Fruit fly (Drosophila melanogaster) Kc167 (cell line): Measurements from ENCODE around the gene CG5001.

ENCODE experiments used
- Myc ChIP-seq: fragments of >200 bp; optimal IDR thresholded peaks from 2 replicates; lab custom pipeline; 2017; ENCODE audit warnings: missing external identifiers
- Sin3A ChIP-seq: fragments of >200 bp; optimal IDR thresholded peaks from 2 replicates; lab custom pipeline; 2018; ENCODE audit warnings: missing external identifiers
- h ChIP-seq: fragments of >200 bp; optimal IDR thresholded peaks from 3 replicates; lab custom pipeline; 2018; ENCODE audit warnings: missing external identifiers
- insv ChIP-seq: fragments of >200 bp; optimal IDR thresholded peaks from 3 replicates; lab custom pipeline; 2018; ENCODE audit warnings: missing external identifiers
- psq ChIP-seq: fragments of >200 bp; optimal IDR thresholded peaks from 2 replicates; lab custom pipeline; 2017; ENCODE audit warnings: missing external identifiers
- ttk ChIP-seq: sonication (Bioruptor generic); optimal IDR thresholded peaks from 2 replicates; lab custom pipeline; 2017; ENCODE audit warnings: missing external identifiers

Gene CG5001

DNA sequence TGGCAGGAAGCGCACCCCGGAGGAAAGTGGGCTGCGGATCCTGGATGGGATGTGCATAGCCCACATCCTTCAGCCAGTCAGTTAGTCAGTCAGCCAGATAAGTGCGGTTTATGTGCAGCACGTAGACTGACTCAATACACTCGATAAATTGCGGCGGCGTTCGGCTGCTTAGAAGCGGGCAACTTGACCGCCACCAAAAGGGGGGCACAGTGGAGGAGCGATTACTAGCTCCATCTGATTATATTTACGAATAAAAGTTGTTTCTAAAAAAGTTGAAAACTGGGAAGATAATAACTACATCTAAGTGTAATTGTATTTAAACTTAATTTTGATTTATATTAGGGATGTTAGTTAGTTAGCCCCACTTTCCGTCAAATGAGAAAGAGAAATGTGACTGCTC, 16.9 kb downstream of the CG5001 start:
- TF ChIP-seq Myc (lab: Kevin White, UChicago) (no peak), psq (lab: Kevin White, UChicago) (no peak), ttk (lab: Kevin White, UChicago) (no peak), h (lab: Kevin White, UChicago) (no peak), insv (lab: Kevin White, UChicago) (no peak), Sin3A (lab: Kevin White, UChicago) (no peak)

DNA sequence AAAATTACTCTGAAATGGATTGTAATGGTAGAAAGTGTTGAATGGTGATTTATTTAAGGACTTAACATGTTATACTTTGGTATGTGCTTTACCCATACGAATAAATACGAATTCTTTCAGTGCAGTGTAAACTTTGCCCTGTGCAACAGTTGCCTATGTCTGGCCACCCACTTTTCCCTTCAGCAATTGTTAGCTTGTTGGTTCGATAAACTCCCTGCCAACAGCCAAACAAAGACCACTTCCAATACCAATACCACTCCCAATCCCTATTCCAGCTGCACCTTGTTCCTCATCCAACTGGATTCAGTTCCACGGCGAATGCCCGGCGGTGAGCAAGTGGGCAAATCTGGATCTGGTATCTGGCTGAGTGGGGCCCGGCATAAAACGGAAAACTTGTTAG, 18.4 kb downstream of the CG5001 start, which contains the start of gene CG14342:
TSS of gene CG14342 (plus strand) at position 301 of the 400 bp plus-strand sequence.
- no peak for TF ChIP-seq Myc (lab: Kevin White, UChicago)
- no peak for TF ChIP-seq psq (lab: Kevin White, UChicago)
- no peak for TF ChIP-seq insv (lab: Kevin White, UChicago)
- TF ChIP-seq h (lab: Kevin White, UChicago): no peak
- TF ChIP-seq Sin3A (lab: Kevin White, UChicago): no peak

DNA sequence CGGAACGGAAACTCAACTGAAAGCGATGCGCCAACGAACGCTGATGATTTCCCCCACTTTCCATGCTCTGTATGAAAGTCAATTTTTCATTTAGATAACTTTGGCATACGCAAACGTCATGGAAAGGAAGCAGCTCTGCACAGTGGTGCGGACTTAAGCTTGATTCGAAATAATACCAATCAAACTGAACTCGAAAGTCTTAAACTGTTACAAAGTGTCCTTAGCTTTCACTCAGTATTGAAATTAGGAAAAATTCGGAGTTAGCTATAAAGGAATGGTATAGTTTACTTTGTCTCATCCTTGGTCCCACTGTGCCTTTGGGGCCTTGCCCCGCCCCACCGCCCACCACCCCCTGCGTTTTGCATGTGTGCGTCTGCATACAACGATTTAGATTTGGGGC, 21.9 kb downstream of the CG5001 start:
- TF ChIP-seq insv (lab: Kevin White, UChicago) (no peak), psq (lab: Kevin White, UChicago) (no peak), Sin3A (lab: Kevin White, UChicago) (no peak), ttk (lab: Kevin White, UChicago) (no peak), Myc (lab: Kevin White, UChicago) (no peak), h (lab: Kevin White, UChicago) (no peak)

DNA sequence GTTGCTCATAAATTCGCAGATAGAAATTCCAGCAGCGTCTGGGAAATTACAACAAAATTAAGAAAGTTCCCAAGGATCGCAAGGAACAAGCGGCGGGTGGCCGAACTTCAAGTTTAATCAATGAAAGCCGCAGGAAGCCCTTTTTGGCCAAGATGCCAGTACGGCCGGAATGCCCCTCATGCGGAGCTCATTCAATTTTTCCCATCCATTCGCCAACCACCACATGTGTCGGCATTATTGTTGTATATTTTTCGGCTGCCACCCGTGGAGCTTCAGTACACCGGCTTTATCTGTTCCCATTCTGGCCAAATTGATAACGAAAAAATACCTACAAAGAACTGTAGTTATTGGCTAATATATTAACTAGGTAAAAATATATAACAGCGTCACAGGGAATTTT, 26.0 kb downstream of the CG5001 start:
- no peak for TF ChIP-seq h (lab: Kevin White, UChicago)
- TF ChIP-seq Myc (lab: Kevin White, UChicago): no peak
- TF ChIP-seq Sin3A (lab: Kevin White, UChicago): no peak
- TF ChIP-seq insv (lab: Kevin White, UChicago): no peak
- TF ChIP-seq ttk (lab: Kevin White, UChicago): no peak

DNA sequence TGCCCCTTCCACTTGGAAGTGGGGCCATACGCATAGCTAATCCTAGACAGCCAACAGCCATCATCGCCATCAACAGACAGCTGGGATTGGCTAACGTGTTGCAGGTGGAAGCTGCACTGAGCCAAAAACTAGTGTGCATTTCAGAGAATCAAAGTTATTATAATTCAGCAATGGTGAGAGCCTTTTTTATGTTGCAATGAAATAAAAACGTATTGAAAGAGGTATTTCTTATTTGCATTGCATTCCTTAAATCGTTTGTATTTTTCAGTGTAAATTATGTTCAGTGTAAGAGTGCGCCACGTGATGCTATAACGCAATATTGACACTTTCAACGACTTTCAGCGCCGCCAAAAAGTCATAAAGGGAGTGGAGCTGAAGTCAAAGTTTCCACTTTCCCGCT, 28.0 kb downstream of the CG5001 start:
- TF ChIP-seq h (lab: Kevin White, UChicago) (no peak), ttk (lab: Kevin White, UChicago) (no peak), insv (lab: Kevin White, UChicago) (no peak), Sin3A (lab: Kevin White, UChicago) (no peak), psq (lab: Kevin White, UChicago) (no peak), Myc (lab: Kevin White, UChicago) (no peak)

DNA sequence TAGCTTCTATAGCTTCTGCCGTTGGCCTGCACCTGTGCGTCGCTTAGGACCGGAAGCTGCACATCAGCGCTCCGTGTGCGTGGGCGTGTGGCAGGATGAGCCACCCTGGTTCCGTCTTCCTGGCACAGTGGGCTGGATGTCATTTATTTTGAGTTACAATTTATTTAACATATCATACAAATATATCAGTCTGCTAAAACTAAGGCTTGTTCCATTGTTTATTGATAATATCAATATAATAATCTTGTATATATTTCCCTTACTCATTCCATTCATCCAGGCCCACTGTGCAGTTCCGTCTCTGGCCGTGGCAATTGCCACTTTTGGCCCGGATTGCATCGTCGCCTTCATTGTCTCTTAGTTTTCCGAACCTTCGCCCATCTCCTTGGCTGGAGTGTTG, 28.9 kb downstream of the CG5001 start:
- TF ChIP-seq Sin3A (lab: Kevin White, UChicago) (no peak), ttk (lab: Kevin White, UChicago) (no peak)

DNA sequence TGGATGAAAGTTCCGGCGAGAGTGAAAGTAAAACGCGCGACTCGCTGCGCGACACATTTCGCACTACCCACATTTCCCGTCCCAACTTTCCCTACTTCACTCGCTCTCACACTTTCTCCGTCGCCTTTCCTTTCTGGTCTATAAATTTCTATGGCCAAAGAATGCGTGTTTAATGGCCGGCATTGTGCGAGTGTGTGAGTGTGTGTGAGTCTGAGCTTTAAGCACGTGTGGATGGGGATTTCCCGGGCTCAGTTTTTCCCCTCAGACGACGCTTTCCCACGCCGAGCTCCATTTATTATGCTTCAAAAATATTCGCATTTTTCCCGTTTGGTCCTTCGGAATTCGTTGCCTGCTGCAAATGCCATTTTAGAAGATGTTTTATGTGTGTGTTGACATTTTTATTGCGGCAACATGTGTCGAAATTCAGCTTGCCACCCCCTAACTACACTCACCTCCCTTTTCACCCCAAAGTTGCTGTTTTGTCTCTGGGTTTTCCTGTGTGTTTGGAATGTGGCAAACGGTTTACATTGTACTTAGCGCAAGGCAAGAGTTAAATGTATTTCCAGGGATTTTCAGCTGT, 31.6 kb downstream of the CG5001 start:
- TF ChIP-seq Sin3A (lab: Kevin White, UChicago) (no peak), insv (lab: Kevin White, UChicago) (no peak), Myc (lab: Kevin White, UChicago) (no peak), h (lab: Kevin White, UChicago) (no peak), ttk (lab: Kevin White, UChicago) (no peak), psq (lab: Kevin White, UChicago) (no peak)

DNA sequence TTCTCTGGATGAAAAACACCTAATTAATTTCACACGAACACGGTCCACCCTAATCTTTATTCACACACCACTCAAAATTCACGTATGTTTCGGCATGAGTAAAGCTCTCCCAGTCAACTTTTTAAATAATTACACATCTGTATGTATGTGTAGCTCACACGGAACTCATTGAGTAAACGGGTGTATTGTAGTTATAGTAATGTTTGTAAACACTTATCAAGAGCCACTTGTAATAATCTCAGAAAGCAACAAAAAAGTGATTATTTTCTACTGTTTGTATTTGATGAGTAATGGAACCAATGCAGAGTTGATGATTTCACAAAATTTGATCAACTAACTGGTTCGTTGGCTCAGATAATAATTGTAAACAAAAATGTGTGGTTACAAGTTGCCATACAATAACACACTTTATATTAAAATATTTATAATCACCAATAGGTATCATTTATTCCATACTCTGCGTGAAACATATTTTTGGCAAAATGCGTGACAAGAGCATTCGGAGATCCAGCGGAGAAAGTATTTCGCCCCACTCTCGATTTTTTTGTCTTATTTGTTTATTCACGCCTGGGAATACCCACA, 32.4 kb downstream of the CG5001 start:
- TF ChIP-seq h (lab: Kevin White, UChicago) (no peak), psq (lab: Kevin White, UChicago) (no peak), ttk (lab: Kevin White, UChicago) (no peak), insv (lab: Kevin White, UChicago) (no peak), Sin3A (lab: Kevin White, UChicago) (no peak), Myc (lab: Kevin White, UChicago) (no peak)

DNA sequence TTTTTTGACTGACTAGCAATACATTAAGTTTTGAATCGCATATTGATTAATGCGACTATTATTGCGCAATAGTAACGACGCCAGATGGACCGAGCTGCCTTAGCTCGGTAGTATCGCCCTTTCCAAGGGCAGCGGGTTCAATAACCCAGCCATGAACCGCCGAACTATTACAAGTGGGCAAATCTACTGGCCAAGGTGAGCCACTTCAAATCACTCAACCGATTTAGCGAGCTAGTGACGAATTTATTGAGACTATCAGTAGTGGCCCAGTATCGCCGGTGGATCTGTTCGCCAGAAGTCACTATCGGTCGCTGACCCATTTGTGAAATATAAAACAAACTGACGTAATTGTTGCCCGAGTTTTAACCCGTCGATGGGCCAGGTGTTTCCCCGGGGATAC, 32.9 kb downstream of the CG5001 start:
- TF ChIP-seq psq (lab: Kevin White, UChicago) (no peak), h (lab: Kevin White, UChicago) (no peak), Sin3A (lab: Kevin White, UChicago) (no peak), insv (lab: Kevin White, UChicago) (no peak), Myc (lab: Kevin White, UChicago) (no peak), ttk (lab: Kevin White, UChicago) (no peak)

DNA sequence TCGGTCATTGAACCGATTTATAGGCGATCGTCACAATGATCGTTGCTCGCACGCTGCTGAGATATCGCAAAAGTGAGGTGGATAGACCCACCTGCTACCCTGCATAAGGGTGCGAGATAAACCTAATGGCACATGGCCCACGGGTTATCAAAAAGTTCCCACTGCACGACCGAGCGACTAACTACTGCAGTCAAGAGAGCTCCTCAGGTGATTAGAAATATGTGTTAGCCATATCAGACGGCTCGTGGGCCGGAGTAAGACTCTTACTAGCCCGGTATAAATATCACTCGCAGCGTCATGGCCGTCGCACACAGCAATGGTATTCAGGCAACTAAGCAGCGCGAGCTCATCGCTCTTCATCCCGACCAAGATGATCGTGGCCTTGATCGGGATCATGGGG, 33.4 kb downstream of the CG5001 start, which contains the start of gene CG42329:
TSS of gene CG42329 (plus strand) at position 301 of the 400 bp plus-strand sequence.
- TF ChIP-seq insv (lab: Kevin White, UChicago): no peak
- no peak for TF ChIP-seq h (lab: Kevin White, UChicago)
- no peak for TF ChIP-seq psq (lab: Kevin White, UChicago)
- no peak for TF ChIP-seq Sin3A (lab: Kevin White, UChicago)
- TF ChIP-seq ttk (lab: Kevin White, UChicago): no peak
- TF ChIP-seq Myc (lab: Kevin White, UChicago): no peak

DNA sequence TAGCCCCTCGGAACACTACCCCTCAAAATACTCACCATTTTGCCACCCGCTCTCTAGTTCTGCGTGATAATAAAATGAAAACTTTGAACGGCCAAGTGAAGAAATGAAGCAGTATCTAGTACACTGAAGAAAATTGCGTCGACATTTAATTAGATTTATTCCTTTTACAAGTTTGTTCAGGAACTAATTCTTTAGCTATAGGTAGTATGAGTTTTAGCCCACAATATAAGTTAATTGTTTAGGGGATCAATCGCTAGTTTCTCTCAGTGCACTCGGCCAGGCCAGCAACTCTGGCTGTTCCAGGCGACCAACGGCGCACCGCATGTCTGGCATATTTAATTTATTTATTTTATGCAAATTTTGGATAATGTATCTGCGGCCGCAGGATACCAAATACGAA, 45.1 kb downstream of the CG5001 start:
- no peak for TF ChIP-seq h (lab: Kevin White, UChicago)
- TF ChIP-seq ttk (lab: Kevin White, UChicago): no peak
- no peak for TF ChIP-seq Myc (lab: Kevin White, UChicago)
- no peak for TF ChIP-seq insv (lab: Kevin White, UChicago)
- no peak for TF ChIP-seq psq (lab: Kevin White, UChicago)
- no peak for TF ChIP-seq Sin3A (lab: Kevin White, UChicago)

DNA sequence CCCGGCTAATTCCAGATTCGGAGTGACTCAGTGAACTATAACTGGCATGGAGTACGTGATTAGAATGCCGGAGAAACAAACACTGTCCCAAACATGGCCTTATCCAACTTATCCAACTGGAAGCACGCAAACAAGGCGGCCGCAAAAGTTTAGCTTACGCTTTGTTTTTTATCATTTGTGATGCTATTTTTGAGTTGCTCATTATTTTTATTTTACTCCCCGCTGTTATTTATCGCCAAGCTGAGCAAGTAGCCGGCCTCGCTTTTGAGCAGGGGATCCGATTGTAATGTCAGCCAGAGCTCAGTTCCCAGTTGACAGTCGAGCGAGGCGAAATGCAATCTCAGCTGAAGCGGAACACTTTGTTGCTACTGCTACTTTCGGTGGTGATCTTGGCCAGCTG, 54.2 kb downstream of the CG5001 start, which contains the start of gene CG5397:
TSS of gene CG5397 (plus strand) at position 301 of the 400 bp plus-strand sequence.
- no peak for TF ChIP-seq h (lab: Kevin White, UChicago)
- no peak for TF ChIP-seq Sin3A (lab: Kevin White, UChicago)
- no peak for TF ChIP-seq insv (lab: Kevin White, UChicago)
- no peak for TF ChIP-seq Myc (lab: Kevin White, UChicago)
- no peak for TF ChIP-seq psq (lab: Kevin White, UChicago)
- TF ChIP-seq ttk (lab: Kevin White, UChicago): no peak
